Worm (Caenorhabditis elegans): ENCODE results near the gene him-8.

him-8 gene

DNA sequence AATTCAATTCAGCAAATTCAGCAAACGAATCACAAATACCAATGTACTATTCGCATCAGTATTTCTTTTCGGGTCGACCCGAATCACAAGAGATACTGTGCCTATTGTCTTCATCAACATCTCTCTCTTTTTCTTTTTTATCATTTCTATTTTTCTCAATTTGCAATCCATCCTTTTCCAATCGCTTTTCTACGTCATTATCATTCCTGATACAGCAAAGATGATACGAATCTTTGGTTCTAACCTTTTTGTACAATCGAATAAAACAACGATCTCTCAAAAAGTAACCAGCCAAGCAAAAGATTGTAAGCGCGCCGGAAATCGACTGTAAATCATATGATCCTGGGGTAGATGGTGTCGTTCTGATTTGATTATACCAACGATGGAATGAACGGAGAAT lies 48.2 kb downstream of the him-8 start:
- no peak for TF ChIP-seq ets-7 (tag; optimal IDR thresholded peaks at IDR 0.05)
- TF ChIP-seq tbx-37 (GFP tag; conservative IDR thresholded peaks at IDR 0.05): no peak
- TF ChIP-seq ama-1 (optimal IDR thresholded peaks at IDR 0.05): no peak
- no peak for TF ChIP-seq tbx-11 (GFP tag; IDR thresholded peaks at IDR 0.05)
- TF ChIP-seq hnd-1 (tag; optimal IDR thresholded peaks at IDR 0.05): no peak
- TF ChIP-seq ceh-13 (GFP tag; optimal IDR thresholded peaks at IDR 0.05): no peak
- no peak for TF ChIP-seq pes-1 (GFP tag; IDR thresholded peaks at IDR 0.05)
- TF ChIP-seq flt-1 (GFP tag; IDR thresholded peaks at IDR 0.05): no peak
- no peak for TF ChIP-seq hmbx-1 (tag; optimal IDR thresholded peaks at IDR 0.05)

DNA sequence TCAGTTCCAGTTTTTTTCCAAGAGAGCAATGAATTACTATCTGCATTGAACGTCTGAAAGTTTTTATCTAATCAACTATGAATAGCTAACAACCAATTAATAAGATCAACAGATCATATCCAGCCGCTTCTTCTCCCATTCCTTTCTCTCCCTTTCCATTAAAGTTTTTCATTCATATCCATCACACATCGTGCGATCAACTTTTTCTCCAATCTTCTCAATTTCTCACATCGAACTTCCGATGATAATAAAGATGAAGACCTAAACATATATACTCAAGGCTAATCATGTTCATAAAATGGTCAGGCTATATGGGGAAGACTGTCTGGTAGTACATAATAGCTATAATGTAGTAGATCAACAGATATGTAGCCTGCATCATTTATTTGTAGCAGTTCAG lies 50.6 kb downstream of the him-8 start:
- TF ChIP-seq hnd-1 (tag; optimal IDR thresholded peaks at IDR 0.05) (no peak), B0310.2 (tag; optimal IDR thresholded peaks at IDR 0.05) (no peak), pes-1 (GFP tag; IDR thresholded peaks at IDR 0.05) (no peak), tbx-11 (GFP tag; IDR thresholded peaks at IDR 0.05) (no peak), tra-4 (tag; optimal IDR thresholded peaks at IDR 0.05) (no peak), hmg-4 (GFP tag; optimal IDR thresholded peaks at IDR 0.05) (no peak), scrt-1 (GFP tag; IDR thresholded peaks at IDR 0.05) (no peak), ets-7 (tag; optimal IDR thresholded peaks at IDR 0.05) (no peak), flt-1 (GFP tag; IDR thresholded peaks at IDR 0.05) (no peak), ceh-36 (tag; optimal IDR thresholded peaks at IDR 0.05) (no peak), ceh-13 (GFP tag; optimal IDR thresholded peaks at IDR 0.05) (no peak)

All from whole organism, early embryonic.